Worm (Caenorhabditis elegans): ENCODE results near the gene pfas-1.

DNA sequence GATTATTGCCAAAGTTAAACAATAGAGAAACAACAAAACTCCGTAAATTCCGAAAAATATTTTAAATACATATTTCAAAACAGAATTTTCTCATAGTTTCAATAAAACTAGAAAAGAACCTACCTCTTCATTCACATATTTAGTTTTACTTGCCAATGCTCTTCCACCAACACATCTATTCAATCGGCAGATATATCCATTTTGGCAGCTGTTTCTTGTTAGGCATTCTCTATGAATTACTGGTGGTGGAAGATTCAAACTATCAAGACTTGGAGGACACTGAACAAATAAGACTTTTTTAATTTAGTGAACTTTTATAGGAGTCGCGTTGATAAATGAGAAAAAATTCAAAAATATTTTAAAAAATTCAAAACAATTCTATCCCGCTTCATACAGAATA, 4.2 kb upstream of the pfas-1 start:
- TF ChIP-seq W03F9.2 (tag; optimal IDR thresholded peaks at IDR 0.05) (no peak), him-1 (tag; optimal IDR thresholded peaks at IDR 0.05) (no peak), dao-5 (tag; optimal IDR thresholded peaks at IDR 0.05) (no peak)
